Worm (Caenorhabditis elegans) whole organism, midembryonic: ENCODE data around the gene gos-28.

Source experiments
- T22C8.4 ChIP-seq: fragments of 200-800 bp; sonication (Bioruptor generic); IDR thresholded peaks from 2 replicates; pipeline ENCODE4 v1.3.6; 2022; ENCODE audit warnings: missing genetic modification characterization, missing compliant biosample characterization
- cog-1 ChIP-seq: sonication (generic microtip); optimal IDR thresholded peaks from 2 replicates; lab custom pipeline; 2016; ENCODE audit warnings: missing genetic modification characterization, missing compliant biosample characterization
- flt-1 ChIP-seq: fragments of 200-800 bp; sonication (Bioruptor generic); IDR thresholded peaks from 2 replicates; pipeline ENCODE4 v1.3.6; 2022; ENCODE audit warnings: missing genetic modification characterization, missing compliant biosample characterization
- klf-2 ChIP-seq: fragments of 200-800 bp; sonication (Bioruptor generic); conservative IDR thresholded peaks from 2 replicates; pipeline ENCODE4 v1.3.6; 2022; ENCODE audit warnings: missing genetic modification reagents, missing genetic modification characterization, missing compliant biosample characterization
- med-1 ChIP-seq: sonication (generic microtip); optimal IDR thresholded peaks from 2 replicates; lab custom pipeline; 2017; ENCODE audit warnings: missing genetic modification characterization, mild to moderate bottlenecking, missing compliant biosample characterization, antibody characterized with exemption, missing genetic modification reagents; ENCODE audit not compliant: insufficient read depth
- ref-1 ChIP-seq: fragments of 200-800 bp; sonication (Bioruptor generic); conservative IDR thresholded peaks from 2 replicates; pipeline ENCODE4 v1.3.6; 2022; ENCODE audit warnings: missing genetic modification reagents, missing genetic modification characterization, missing compliant biosample characterization
- tab-1 ChIP-seq: fragments of 200-800 bp; sonication (Bioruptor generic); IDR thresholded peaks from 2 replicates; pipeline ENCODE4 v1.3.6; 2022; ENCODE audit warnings: missing genetic modification characterization, missing compliant biosample characterization
- ztf-23 ChIP-seq: fragments of 200-800 bp; sonication (Bioruptor generic); IDR thresholded peaks from 2 replicates; pipeline ENCODE4 v1.3.6; 2022; ENCODE audit warnings: missing genetic modification reagents, missing genetic modification characterization, missing compliant biosample characterization
- ztf-29 ChIP-seq: fragments of 200-800 bp; sonication (Bioruptor generic); IDR thresholded peaks from 2 replicates; pipeline ENCODE4 v1.3.6; 2022; ENCODE audit warnings: missing genetic modification reagents, missing genetic modification characterization, missing compliant biosample characterization

DNA sequence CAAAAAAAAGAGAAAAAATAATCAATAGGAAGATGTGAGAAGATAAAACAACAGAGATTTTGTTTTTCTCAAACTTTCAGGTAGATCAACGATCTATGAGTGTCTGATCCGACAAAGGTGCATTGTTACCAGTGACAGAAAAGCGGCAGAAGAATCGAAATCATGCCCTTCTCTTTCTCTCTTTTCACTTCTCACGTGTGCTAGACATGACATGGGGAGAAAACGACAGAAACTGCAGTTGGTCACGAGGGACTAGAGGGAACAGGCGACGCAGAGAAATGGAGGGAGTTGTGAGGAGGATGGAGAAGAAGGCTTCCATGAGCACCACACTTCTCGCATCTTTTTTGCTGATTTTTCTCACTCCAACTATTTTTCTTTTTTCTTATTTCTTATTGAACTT, 13.8 kb downstream of the gos-28 start, which contains the start of gene F56C9.10:
- TF ChIP-seq klf-2 (GFP tag; lab: Robert Waterston, UW) (no peak), ztf-29 (GFP tag; lab: Robert Waterston, UW) (no peak), med-1 (no peak), ztf-23 (peak; percentile 65; the same call in 1 of the 2 replicates), flt-1 (no peak), cog-1 (no peak), ref-1 (no peak), T22C8.4 (no peak), tab-1 (GFP tag; lab: Robert Waterston, UW) (no peak)
